Worm (Caenorhabditis elegans) whole organism, young adult: ENCODE measurements around the gene smf-2.

Experiments used
- B0019.2 ChIP-seq: fragments of 200-800 bp; sonication (Bioruptor generic); conservative IDR thresholded peaks from 2 replicates; pipeline ENCODE4 v1.3.6; 2022; ENCODE audit warnings: missing genetic modification reagents, missing genetic modification characterization, missing compliant biosample characterization
- B0035.1 ChIP-seq: sonication (generic microtip); optimal IDR thresholded peaks from 2 replicates; lab custom pipeline; 2016; ENCODE audit warnings: missing genetic modification characterization, mild to moderate bottlenecking, missing compliant biosample characterization, missing genotype, missing genetic modification reagents
- C06A6.2 ChIP-seq: fragments of 200-800 bp; sonication (Bioruptor generic); conservative IDR thresholded peaks from 2 replicates; pipeline ENCODE4 v1.3.6; 2022; ENCODE audit warnings: missing genetic modification characterization, missing compliant biosample characterization
- C17E4.6 ChIP-seq: fragments of 200-800 bp; sonication (Bioruptor generic); IDR thresholded peaks from 2 replicates; pipeline ENCODE4 v1.3.6; 2022; ENCODE audit warnings: missing genetic modification reagents, missing genetic modification characterization, missing compliant biosample characterization
- F57C9.4 ChIP-seq: sonication (generic microtip); optimal IDR thresholded peaks from 2 replicates; lab custom pipeline; 2017; ENCODE audit warnings: mild to moderate bottlenecking, missing genetic modification characterization, missing compliant biosample characterization
- K11D2.4 ChIP-seq: fragments of 200-800 bp; sonication (Bioruptor generic); IDR thresholded peaks from 2 replicates; pipeline ENCODE4 v1.3.6; 2022; ENCODE audit warnings: missing genetic modification reagents, missing genetic modification characterization, missing compliant biosample characterization
- K12H6.12 ChIP-seq: fragments of 200-800 bp; sonication (Bioruptor generic); optimal IDR thresholded peaks from 2 replicates; lab custom pipeline; 2018; ENCODE audit warnings: mild to moderate bottlenecking, missing genetic modification characterization, missing compliant biosample characterization
- T07F8.4 ChIP-seq: sonication (generic microtip); optimal IDR thresholded peaks from 2 replicates; lab custom pipeline; 2016; ENCODE audit warnings: mild to moderate bottlenecking, missing genetic modification characterization, moderate library complexity, missing compliant biosample characterization
- aptf-2 ChIP-seq: fragments of 200-800 bp; sonication (Bioruptor generic); conservative IDR thresholded peaks from 2 replicates; pipeline ENCODE4 v1.3.6; 2022; ENCODE audit warnings: missing genetic modification reagents, missing genetic modification characterization, missing compliant biosample characterization
- athp-1 ChIP-seq: sonication (generic microtip); optimal IDR thresholded peaks from 2 replicates; lab custom pipeline; 2017; ENCODE audit warnings: mild to moderate bottlenecking, missing genetic modification characterization, missing compliant biosample characterization
- bed-2 ChIP-seq: fragments of 200-800 bp; sonication (Bioruptor generic); IDR thresholded peaks from 2 replicates; pipeline ENCODE4 v1.3.6; 2022; ENCODE audit warnings: missing genetic modification reagents, missing genetic modification characterization, missing compliant biosample characterization
- ceh-100 ChIP-seq: fragments of 200-800 bp; sonication (Bioruptor generic); IDR thresholded peaks from 2 replicates; pipeline ENCODE4 v1.3.6; 2022; ENCODE audit warnings: missing genetic modification reagents, missing genetic modification characterization, missing compliant biosample characterization
- ceh-91 ChIP-seq: fragments of 200-800 bp; sonication (Bioruptor generic); IDR thresholded peaks from 2 replicates; pipeline ENCODE4 v1.3.6; 2022; ENCODE audit warnings: missing genetic modification reagents, missing genetic modification characterization, missing compliant biosample characterization
- die-1 ChIP-seq: sonication (generic microtip); optimal IDR thresholded peaks from 2 replicates; lab custom pipeline; 2016; ENCODE audit warnings: missing genotype, mild to moderate bottlenecking, missing genetic modification characterization, missing compliant biosample characterization
- dpff-1 ChIP-seq: sonication (generic microtip); optimal IDR thresholded peaks from 2 replicates; lab custom pipeline; 2017; ENCODE audit warnings: mild to moderate bottlenecking, missing genetic modification characterization, missing compliant biosample characterization
- dpl-1 ChIP-seq: fragments of 150-350 bp; optimal IDR thresholded peaks from 2 replicates; lab custom pipeline; 2014; ENCODE audit warnings: missing biosample characterization, missing genetic modification reagents, missing genetic modification characterization
- egl-18 ChIP-seq: fragments of 200-800 bp; sonication (Bioruptor generic); IDR thresholded peaks from 2 replicates; pipeline ENCODE4 v1.3.6; 2022; ENCODE audit warnings: missing genetic modification reagents, missing genetic modification characterization, missing compliant biosample characterization
- ekl-4 ChIP-seq: fragments of 200-800 bp; sonication (Bioruptor generic); IDR thresholded peaks from 2 replicates; pipeline ENCODE4 v1.3.6; 2022; ENCODE audit warnings: missing genetic modification reagents, missing genetic modification characterization, missing compliant biosample characterization
- ets-4 ChIP-seq: fragments of 200-800 bp; sonication (Bioruptor generic); optimal IDR thresholded peaks from 2 replicates; lab custom pipeline; 2018; ENCODE audit warnings: mild to moderate bottlenecking, missing genetic modification characterization, missing compliant biosample characterization
- fkh-3 ChIP-seq: sonication (generic microtip); optimal IDR thresholded peaks from 2 replicates; lab custom pipeline; 2016; ENCODE audit warnings: mild to moderate bottlenecking, missing genetic modification characterization, missing compliant biosample characterization
- hmg-1.2 ChIP-seq: fragments of 200-800 bp; sonication (Bioruptor generic); IDR thresholded peaks from 2 replicates; pipeline ENCODE4 v1.3.6; 2022; ENCODE audit warnings: missing genetic modification reagents, missing genetic modification characterization, missing compliant biosample characterization
- hmg-20 ChIP-seq: fragments of 200-800 bp; sonication (Bioruptor generic); IDR thresholded peaks from 2 replicates; pipeline ENCODE4 v1.3.6; 2022; ENCODE audit warnings: missing genetic modification reagents, missing genetic modification characterization, missing compliant biosample characterization
- lag-1 ChIP-seq: fragments of 200-800 bp; sonication (Bioruptor generic); IDR thresholded peaks from 2 replicates; pipeline ENCODE4 v1.3.6; 2022; ENCODE audit warnings: missing genetic modification reagents, missing genetic modification characterization, missing compliant biosample characterization
- let-526 ChIP-seq: fragments of 200-800 bp; sonication (Bioruptor generic); IDR thresholded peaks from 2 replicates; pipeline ENCODE4 v1.3.6; 2022; ENCODE audit warnings: missing genetic modification reagents, missing genetic modification characterization, missing compliant biosample characterization
- lin-26 ChIP-seq: fragments of 200-800 bp; sonication (Bioruptor generic); IDR thresholded peaks from 2 replicates; pipeline ENCODE4 v1.3.6; 2022; ENCODE audit warnings: missing genetic modification reagents, missing genetic modification characterization, missing compliant biosample characterization
- lin-40 ChIP-seq: sonication (generic microtip); optimal IDR thresholded peaks from 2 replicates; lab custom pipeline; 2016; ENCODE audit warnings: missing genetic modification characterization, mild to moderate bottlenecking, missing compliant biosample characterization, missing genotype, missing genetic modification reagents
- lin-54 ChIP-seq: fragments of 200-800 bp; sonication (Bioruptor generic); optimal IDR thresholded peaks from 2 replicates; lab custom pipeline; 2018; ENCODE audit warnings: mild to moderate bottlenecking, missing genetic modification characterization, missing compliant biosample characterization
- madf-6 ChIP-seq: fragments of 200-800 bp; sonication (Bioruptor generic); IDR thresholded peaks from 2 replicates; pipeline ENCODE4 v1.3.6; 2022; ENCODE audit warnings: missing genetic modification reagents, missing genetic modification characterization, missing compliant biosample characterization
- mcd-1 ChIP-seq: fragments of 200-800 bp; sonication (Bioruptor generic); IDR thresholded peaks from 2 replicates; pipeline ENCODE4 v1.3.6; 2022; ENCODE audit warnings: missing genetic modification reagents, missing genetic modification characterization, missing compliant biosample characterization
- mel-28 ChIP-seq: sonication (generic microtip); optimal IDR thresholded peaks from 2 replicates; lab custom pipeline; 2016; ENCODE audit warnings: borderline replicate concordance, mild to moderate bottlenecking, missing genetic modification characterization, missing compliant biosample characterization
- mes-4 ChIP-seq: sonication (generic microtip); optimal IDR thresholded peaks from 2 replicates; lab custom pipeline; 2016; ENCODE audit warnings: missing genotype, missing genetic modification characterization, missing compliant biosample characterization
- nhr-27 ChIP-seq: fragments of 200-800 bp; sonication (Bioruptor generic); optimal IDR thresholded peaks from 2 replicates; lab custom pipeline; 2018; ENCODE audit warnings: mild to moderate bottlenecking, missing genetic modification characterization, moderate library complexity, missing compliant biosample characterization
- nhr-80 ChIP-seq: sonication (generic microtip); optimal IDR thresholded peaks from 2 replicates; lab custom pipeline; 2016; ENCODE audit warnings: missing genetic modification characterization, missing compliant biosample characterization
- nhr-90 ChIP-seq: sonication (generic microtip); optimal IDR thresholded peaks from 2 replicates; lab custom pipeline; 2016; ENCODE audit warnings: missing genotype, mild to moderate bottlenecking, missing genetic modification characterization, missing compliant biosample characterization
- pbrm-1 ChIP-seq: fragments of 200-800 bp; sonication (Bioruptor generic); IDR thresholded peaks from 2 replicates; pipeline ENCODE4 v1.3.6; 2022; ENCODE audit warnings: missing genetic modification reagents, missing genetic modification characterization, missing compliant biosample characterization
- tbx-9 ChIP-seq: sonication (generic microtip); optimal IDR thresholded peaks from 2 replicates; lab custom pipeline; 2016; ENCODE audit warnings: borderline replicate concordance, missing genetic modification characterization, inconsistent platforms, missing compliant biosample characterization
- tlf-1 ChIP-seq: fragments of 200-800 bp; sonication (Bioruptor generic); optimal IDR thresholded peaks from 2 replicates; lab custom pipeline; 2018; ENCODE audit warnings: mild to moderate bottlenecking, missing genetic modification characterization, missing compliant biosample characterization
- ztf-25 ChIP-seq: fragments of 200-800 bp; sonication (Bioruptor generic); IDR thresholded peaks from 2 replicates; pipeline ENCODE4 v1.3.6; 2022; ENCODE audit warnings: missing genetic modification reagents, missing genetic modification characterization, missing compliant biosample characterization
- ztf-3 ChIP-seq: fragments of 200-800 bp; sonication (Bioruptor generic); optimal IDR thresholded peaks from 2 replicates; lab custom pipeline; 2018; ENCODE audit warnings: mild to moderate bottlenecking, missing genetic modification characterization, missing compliant biosample characterization

The smf-2 gene

ce11 chrX:6687756-6688155, 30.7 kb downstream of the smf-2 start:
- TF ChIP-seq hmg-20 (GFP tag; lab: Robert Waterston, UW): no peak
- TF ChIP-seq K12H6.12 (tag; lab: Kevin White, UChicago): no peak
- TF ChIP-seq lin-40 (tag; lab: Kevin White, UChicago): no peak
- no peak for TF ChIP-seq K11D2.4 (GFP tag; lab: Robert Waterston, UW)
- no peak for TF ChIP-seq B0019.2
- TF ChIP-seq ztf-25 (GFP tag; lab: Robert Waterston, UW): no peak
- no peak for TF ChIP-seq bed-2 (GFP tag; lab: Robert Waterston, UW)
- no peak for TF ChIP-seq let-526 (GFP tag; lab: Robert Waterston, UW)
- TF ChIP-seq, all 124 proteins: peak for 0

ce11 chrX:6687345-6687744, 31.1 kb downstream of the smf-2 start:
- TF ChIP-seq mcd-1 (GFP tag; lab: Robert Waterston, UW): no peak
- TF ChIP-seq F57C9.4 (tag; lab: Kevin White, UChicago): no peak
- TF ChIP-seq T07F8.4 (tag; lab: Kevin White, UChicago): no peak
- TF ChIP-seq die-1 (tag; lab: Kevin White, UChicago): no peak
- TF ChIP-seq ets-4 (GFP tag; lab: Kevin White, UChicago): no peak
- no peak for TF ChIP-seq athp-1 (tag; lab: Kevin White, UChicago)
- TF ChIP-seq let-526 (GFP tag; lab: Robert Waterston, UW): no peak
- TF ChIP-seq C06A6.2 (GFP tag; lab: Robert Waterston, UW): no peak
- no peak for TF ChIP-seq C17E4.6 (GFP tag; lab: Robert Waterston, UW)
- TF ChIP-seq lin-26: no peak
- no peak for TF ChIP-seq madf-6
- TF ChIP-seq nhr-80 (tag; lab: Kevin White, UChicago): no peak
- no peak for TF ChIP-seq pbrm-1 (GFP tag; lab: Robert Waterston, UW)
- no peak for TF ChIP-seq K11D2.4 (GFP tag; lab: Robert Waterston, UW)
- TF ChIP-seq tlf-1 (GFP tag; lab: Kevin White, UChicago): no peak
- no peak for TF ChIP-seq aptf-2 (GFP tag; lab: Robert Waterston, UW)
- TF ChIP-seq fkh-3: no peak
- TF ChIP-seq, all 124 proteins: peak for 0

- TF ChIP-seq dpl-1 (GFP tag; lab: Kevin White, UChicago) (no peak), hmg-1.2 (GFP tag; lab: Robert Waterston, UW) (no peak), nhr-90 (tag; lab: Kevin White, UChicago) (no peak), mes-4 (tag; lab: Kevin White, UChicago) (no peak), lin-54 (GFP tag; lab: Kevin White, UChicago) (no peak), lin-26 (no peak), mel-28 (tag; lab: Kevin White, UChicago) (no peak), ztf-25 (GFP tag; lab: Robert Waterston, UW) (no peak), ets-4 (GFP tag; lab: Kevin White, UChicago) (no peak), ztf-3 (GFP tag; lab: Kevin White, UChicago) (no peak), dpff-1 (no peak), ekl-4 (GFP tag; lab: Robert Waterston, UW) (no peak), egl-18 (GFP tag; lab: Robert Waterston, UW) (no peak), ceh-100 (GFP tag; lab: Robert Waterston, UW) (no peak), B0035.1 (tag; lab: Kevin White, UChicago) (no peak), fkh-3 (no peak), ceh-91 (no peak), lag-1 (GFP tag; lab: Robert Waterston, UW) (no peak), nhr-27 (tag; lab: Kevin White, UChicago) (no peak), tbx-9 (tag; lab: Kevin White, UChicago) (no peak)
- TF ChIP-seq, all 124 proteins: peak for 0
Observed at ce11 chrX:6682683-6683082, 35.8 kb downstream of the smf-2 start, which contains the start of gene F38B6.8. TSS of gene F38B6.8 (minus strand) at chrX:6682783.
